Worm (Caenorhabditis elegans) whole organism, early embryonic: Measurements from ENCODE around the gene algn-5.

Experiments used
- B0310.2 ChIP-seq: sonication (generic microtip); optimal IDR thresholded peaks from 2 replicates; lab custom pipeline; 2016; ENCODE audit warnings: mild to moderate bottlenecking, missing genetic modification characterization, missing compliant biosample characterization
- F13C5.2 ChIP-seq: sonication (generic microtip); optimal IDR thresholded peaks from 2 replicates; lab custom pipeline; 2017; ENCODE audit warnings: mild to moderate bottlenecking, missing genetic modification characterization, inconsistent platforms, missing compliant biosample characterization
- aly-1 ChIP-seq: sonication (generic microtip); optimal IDR thresholded peaks from 2 replicates; lab custom pipeline; 2016; ENCODE audit warnings: missing genetic modification characterization, missing compliant biosample characterization
- ama-1 ChIP-seq: fragments of 150-350 bp; optimal IDR thresholded peaks from 2 replicates; lab custom pipeline; 2014
- ceh-13 ChIP-seq: fragments of 200-800 bp; sonication (Bioruptor generic); optimal IDR thresholded peaks from 2 replicates; lab custom pipeline; 2018; ENCODE audit warnings: mild to moderate bottlenecking, missing genetic modification characterization, missing compliant biosample characterization
- ceh-36 ChIP-seq: sonication (generic microtip); optimal IDR thresholded peaks from 2 replicates; lab custom pipeline; 2016; ENCODE audit warnings: missing genetic modification characterization, inconsistent platforms, missing compliant biosample characterization
- ets-7 ChIP-seq: sonication (generic microtip); optimal IDR thresholded peaks from 2 replicates; lab custom pipeline; 2016; ENCODE audit warnings: missing genotype, missing genetic modification characterization, missing compliant biosample characterization
- flt-1 ChIP-seq: fragments of 200-800 bp; sonication (Bioruptor generic); IDR thresholded peaks from 2 replicates; pipeline ENCODE4 v1.3.6; 2022; ENCODE audit warnings: missing genetic modification characterization, missing compliant biosample characterization
- hmbx-1 ChIP-seq: sonication (generic microtip); optimal IDR thresholded peaks from 2 replicates; lab custom pipeline; 2016; ENCODE audit warnings: mild to moderate bottlenecking, missing genetic modification characterization, missing compliant biosample characterization
- hmg-4 ChIP-seq: fragments of 200-800 bp; sonication (Bioruptor generic); optimal IDR thresholded peaks from 2 replicates; lab custom pipeline; 2018; ENCODE audit warnings: mild to moderate bottlenecking, missing genetic modification characterization, missing compliant biosample characterization
- hnd-1 ChIP-seq: sonication (generic microtip); optimal IDR thresholded peaks from 2 replicates; lab custom pipeline; 2016; ENCODE audit warnings: missing genetic modification characterization, missing compliant biosample characterization
- pes-1 ChIP-seq: fragments of 200-800 bp; sonication (Bioruptor generic); IDR thresholded peaks from 2 replicates; pipeline ENCODE4 v1.3.6; 2022; ENCODE audit warnings: missing genetic modification reagents, missing genetic modification characterization, missing compliant biosample characterization
- scrt-1 ChIP-seq: fragments of 200-800 bp; sonication (Bioruptor generic); IDR thresholded peaks from 2 replicates; pipeline ENCODE4 v1.3.6; 2022; ENCODE audit warnings: missing genetic modification characterization, missing compliant biosample characterization
- sea-1 ChIP-seq: fragments of 200-800 bp; sonication (Bioruptor generic); conservative IDR thresholded peaks from 2 replicates; pipeline ENCODE4 v1.3.6; 2022; ENCODE audit warnings: missing genetic modification characterization, missing compliant biosample characterization
- tbx-11 ChIP-seq: fragments of 200-800 bp; sonication (Bioruptor generic); IDR thresholded peaks from 2 replicates; pipeline ENCODE4 v1.3.6; 2022; ENCODE audit warnings: missing genetic modification characterization, missing compliant biosample characterization
- tbx-37 ChIP-seq: fragments of 200-800 bp; sonication (Bioruptor generic); conservative IDR thresholded peaks from 2 replicates; pipeline ENCODE4 v1.3.6; 2022; ENCODE audit warnings: missing genetic modification reagents, missing genetic modification characterization, missing compliant biosample characterization
- tra-4 ChIP-seq: sonication (generic microtip); optimal IDR thresholded peaks from 2 replicates; lab custom pipeline; 2017; ENCODE audit warnings: missing genetic modification characterization, missing compliant biosample characterization

Gene algn-5

DNA sequence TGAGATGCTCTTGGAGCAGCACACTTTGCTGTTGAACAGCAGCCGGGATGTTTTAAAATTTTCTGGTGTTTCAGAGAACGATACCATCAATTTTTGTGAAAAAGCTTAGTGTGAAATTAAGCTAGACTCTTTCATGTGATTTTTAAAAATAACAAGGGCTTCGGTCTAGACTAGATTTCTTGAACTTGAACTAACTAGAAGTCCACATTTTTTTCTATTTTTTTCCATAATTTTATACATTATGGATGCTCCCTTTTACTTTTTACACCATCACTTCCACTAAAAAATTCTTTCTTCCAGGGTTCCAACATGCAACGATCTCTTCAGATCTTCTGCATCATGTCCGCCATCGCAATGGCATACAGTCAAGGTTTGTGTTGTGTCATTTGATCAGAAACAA lies 40.7 kb downstream of the algn-5 start, which contains the start of gene nlp-13:
Gene nlp-13 (plus strand): TSS at position 301 of the 400 bp plus-strand sequence.
- TF ChIP-seq ama-1, result no peak
- no peak for TF ChIP-seq F13C5.2 (tag; lab: Kevin White, UChicago)
- no peak for TF ChIP-seq tra-4 (tag; lab: Kevin White, UChicago)
- TF ChIP-seq ceh-36 (tag; lab: Kevin White, UChicago), result no peak
- no peak for TF ChIP-seq hnd-1 (tag; lab: Kevin White, UChicago)
- TF ChIP-seq tbx-37, result no peak
- no peak for TF ChIP-seq hmbx-1

DNA sequence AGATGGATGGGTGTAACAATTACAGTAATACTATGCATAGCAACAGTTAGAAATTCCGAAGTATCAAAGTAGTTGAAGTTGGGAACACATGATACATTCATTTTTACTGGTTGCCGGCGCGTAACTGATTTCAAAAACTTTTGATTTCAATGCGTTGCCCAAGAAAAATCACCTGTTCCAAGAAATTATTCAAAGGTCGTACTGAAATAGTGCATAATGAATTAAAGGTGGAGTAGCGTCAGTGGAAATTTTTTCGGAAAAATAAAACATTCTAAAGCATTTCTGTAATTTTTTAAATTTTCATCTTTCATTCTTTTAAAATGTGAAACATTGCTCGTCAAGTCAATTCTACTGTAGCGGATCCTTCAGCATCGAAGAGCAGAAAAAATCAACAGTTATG lies 44.9 kb downstream of the algn-5 start, which contains the start of gene srh-204:
Gene srh-204 (minus strand): TSS at position 101 of the 400 bp plus-strand sequence.
- TF ChIP-seq F13C5.2 (tag; lab: Kevin White, UChicago) (no peak), B0310.2 (tag; lab: Kevin White, UChicago) (no peak), hmbx-1 (no peak), ceh-13 (GFP tag; lab: Kevin White, UChicago) (no peak), tbx-11 (no peak), hmg-4 (GFP tag; lab: Kevin White, UChicago) (no peak), sea-1 (no peak), ama-1 (no peak), hnd-1 (tag; lab: Kevin White, UChicago) (no peak), tra-4 (tag; lab: Kevin White, UChicago) (no peak), ceh-36 (tag; lab: Kevin White, UChicago) (no peak)

DNA sequence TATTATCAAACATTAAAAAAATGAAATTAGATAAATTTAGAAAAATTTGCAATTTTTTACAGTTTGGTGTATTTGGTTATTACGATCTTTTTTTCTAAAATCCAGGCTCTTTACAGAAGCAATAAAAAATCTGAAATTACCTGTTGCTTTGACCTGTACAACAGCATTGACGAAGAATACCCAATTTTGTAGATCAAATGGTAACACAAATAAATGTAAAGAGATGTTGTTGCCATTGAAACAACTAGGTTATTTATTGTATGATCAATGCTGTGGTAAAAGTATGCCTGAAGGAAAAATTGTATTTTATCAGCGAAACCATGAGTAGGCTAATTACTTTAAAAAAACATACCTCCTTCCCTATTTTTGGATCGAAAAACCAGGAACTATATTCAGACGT lies 46.2 kb downstream of the algn-5 start:
- TF ChIP-seq pes-1 (GFP tag; lab: Robert Waterston, UW) (no peak), ceh-36 (tag; lab: Kevin White, UChicago) (no peak), tbx-37 (no peak), aly-1 (tag; lab: Kevin White, UChicago) (no peak), hmbx-1 (no peak), tra-4 (tag; lab: Kevin White, UChicago) (no peak), ceh-13 (GFP tag; lab: Kevin White, UChicago) (no peak), tbx-11 (no peak), hnd-1 (tag; lab: Kevin White, UChicago) (no peak), F13C5.2 (tag; lab: Kevin White, UChicago) (no peak), B0310.2 (tag; lab: Kevin White, UChicago) (no peak), ama-1 (no peak), hmg-4 (GFP tag; lab: Kevin White, UChicago) (no peak), scrt-1 (GFP tag; lab: Robert Waterston, UW) (no peak), sea-1 (no peak), ets-7 (tag; lab: Kevin White, UChicago) (no peak)

DNA sequence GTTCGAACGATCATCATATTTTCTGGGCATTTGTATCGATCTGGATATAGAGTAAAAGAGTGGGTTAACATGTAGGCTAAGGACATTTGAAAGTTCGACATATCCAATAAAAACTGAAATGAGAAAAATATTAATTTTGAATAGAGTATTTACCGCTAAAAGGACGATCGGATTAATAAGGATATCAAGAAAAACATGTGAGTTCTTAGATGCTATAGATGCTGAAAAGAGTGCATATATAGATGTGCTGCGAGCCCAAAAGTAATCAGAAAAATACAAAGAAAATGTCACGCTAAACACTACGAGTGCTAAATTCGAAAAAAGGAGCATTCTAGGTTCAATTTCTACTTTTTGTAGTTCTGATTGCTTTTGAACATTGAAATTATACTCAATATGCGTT lies 47.1 kb downstream of the algn-5 start, which contains the start of gene srt-12:
Gene srt-12 (minus strand): TSS at position 101 of the 400 bp plus-strand sequence.
- TF ChIP-seq B0310.2 (tag; lab: Kevin White, UChicago) (no peak), flt-1 (GFP tag; lab: Robert Waterston, UW) (no peak), ceh-36 (tag; lab: Kevin White, UChicago) (no peak), ets-7 (tag; lab: Kevin White, UChicago) (no peak), ama-1 (no peak), aly-1 (tag; lab: Kevin White, UChicago) (no peak), tbx-11 (no peak), pes-1 (GFP tag; lab: Robert Waterston, UW) (no peak), tbx-37 (no peak), ceh-13 (GFP tag; lab: Kevin White, UChicago) (no peak), scrt-1 (GFP tag; lab: Robert Waterston, UW) (no peak), tra-4 (tag; lab: Kevin White, UChicago) (no peak), hnd-1 (tag; lab: Kevin White, UChicago) (no peak), F13C5.2 (tag; lab: Kevin White, UChicago) (no peak)

DNA sequence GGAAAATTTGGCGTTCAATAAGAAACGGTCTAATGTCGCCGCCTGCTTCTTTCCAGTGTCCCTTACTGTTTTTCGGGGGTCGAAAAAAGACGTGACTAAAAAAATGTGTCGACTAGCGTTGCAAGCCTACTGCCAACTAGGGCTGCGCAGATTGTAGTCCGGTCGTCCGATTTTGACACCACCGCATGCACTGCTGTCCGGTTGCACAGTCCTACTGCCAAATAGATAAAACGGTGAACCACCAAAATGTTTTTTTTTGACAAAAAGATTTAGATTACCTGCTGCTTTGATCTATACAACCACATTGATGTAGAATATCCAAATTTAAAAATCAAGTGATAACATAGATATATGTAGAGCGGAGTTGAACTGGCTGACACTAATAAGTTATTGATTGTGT lies 53.0 kb downstream of the algn-5 start:
- TF ChIP-seq hnd-1 (tag; lab: Kevin White, UChicago) (no peak), aly-1 (tag; lab: Kevin White, UChicago) (no peak), F13C5.2 (tag; lab: Kevin White, UChicago) (no peak), ceh-36 (tag; lab: Kevin White, UChicago) (no peak), ceh-13 (GFP tag; lab: Kevin White, UChicago) (no peak)
